Worm (Caenorhabditis elegans) whole organism, L4 larva: ENCODE results near the gene msp-31.

ENCODE experiments used
- F44E2.7 ChIP-seq: fragments of 200-800 bp; sonication (Bioruptor generic); IDR thresholded peaks from 2 replicates; pipeline ENCODE4 v2.1.2; 2022; ENCODE audit warnings: missing genetic modification characterization, missing compliant biosample characterization
- R02D3.7 ChIP-seq: fragments of 150-350 bp; sonication (generic microtip); optimal IDR thresholded peaks from 3 replicates; lab custom pipeline; 2014; ENCODE audit warnings: missing biosample characterization, missing genetic modification characterization
- Y105C5A.15 ChIP-seq: fragments of 200-800 bp; sonication (Bioruptor generic); IDR thresholded peaks from 2 replicates; pipeline ENCODE4 v1.3.6; 2022; ENCODE audit warnings: missing genetic modification characterization, missing compliant biosample characterization
- Y48G9A.11 ChIP-seq: fragments of 200-800 bp; sonication (Bioruptor generic); IDR thresholded peaks from 2 replicates; pipeline ENCODE4 v1.3.6; 2022; ENCODE audit warnings: missing genetic modification reagents, missing genetic modification characterization, missing compliant biosample characterization
- Y75B8A.6 ChIP-seq: fragments of 200-800 bp; sonication (Bioruptor generic); IDR thresholded peaks from 2 replicates; pipeline ENCODE4 v1.3.6; 2022; ENCODE audit warnings: missing genetic modification reagents, missing genetic modification characterization, missing compliant biosample characterization
- aha-1 ChIP-seq: fragments of 150-350 bp; peaks from one replicate; lab custom pipeline; 2014; ENCODE audit warnings: missing biosample characterization, missing genetic modification characterization
- aly-2 ChIP-seq: sonication (generic microtip); optimal IDR thresholded peaks from 2 replicates; lab custom pipeline; 2018; ENCODE audit warnings: missing biosample characterization, missing genetic modification characterization
- arid-1 ChIP-seq: fragments of 200-800 bp; sonication (Bioruptor generic); conservative IDR thresholded peaks from 2 replicates; pipeline ENCODE4 v1.3.6; 2022; ENCODE audit warnings: missing genetic modification reagents, missing genetic modification characterization, missing compliant biosample characterization
- attf-4 ChIP-seq: sonication (generic microtip); optimal IDR thresholded peaks from 3 replicates; lab custom pipeline; 2017; ENCODE audit warnings: missing biosample characterization, missing genetic modification characterization
- ceh-32 ChIP-seq: sonication (generic microtip); optimal IDR thresholded peaks from 2 replicates; lab custom pipeline; 2016; ENCODE audit warnings: mild to moderate bottlenecking, missing genetic modification characterization, missing compliant biosample characterization; ENCODE audit not compliant: poor library complexity
- ces-1 ChIP-seq: fragments of 150-350 bp; sonication (generic microtip); optimal IDR thresholded peaks from 4 replicates; lab custom pipeline; 2014; ENCODE audit warnings: missing biosample characterization, missing genetic modification reagents, missing genetic modification characterization
- cey-2 ChIP-seq: sonication (generic microtip); optimal IDR thresholded peaks from 3 replicates; lab custom pipeline; 2017; ENCODE audit warnings: missing genetic modification characterization, mild to moderate bottlenecking, missing compliant biosample characterization, antibody characterized with exemption, borderline replicate concordance; ENCODE audit not compliant: insufficient read depth
- daf-16 ChIP-seq, 3 experiments: sonication (generic microtip); optimal IDR thresholded peaks; 2 replicates each; lab custom pipeline; 2016 to 2017; ENCODE audit warnings: missing genetic modification characterization in 3 of 3, missing genetic modification reagents in 3 of 3, mild to moderate bottlenecking in 2 of 3, missing compliant biosample characterization in 2 of 3, missing biosample characterization in 1 of 3, moderate library complexity in 1 of 3
- daf-19 ChIP-seq: fragments of 200-800 bp; sonication (Bioruptor generic); conservative IDR thresholded peaks from 2 replicates; pipeline ENCODE4 v1.3.6; 2022; ENCODE audit warnings: missing genetic modification characterization, missing compliant biosample characterization
- daf-8 ChIP-seq: fragments of 200-800 bp; sonication (Bioruptor generic); IDR thresholded peaks from 2 replicates; pipeline ENCODE4 v1.3.6; 2022; ENCODE audit warnings: missing genetic modification characterization, missing compliant biosample characterization
- dmd-8 ChIP-seq: fragments of 200-800 bp; sonication (Bioruptor generic); IDR thresholded peaks from 2 replicates; pipeline ENCODE4 v1.3.6; 2022; ENCODE audit warnings: missing genetic modification characterization, missing compliant biosample characterization
- dpl-1 ChIP-seq: fragments of 150-350 bp; optimal IDR thresholded peaks from 2 replicates; lab custom pipeline; 2014; ENCODE audit warnings: missing biosample characterization, missing genetic modification reagents, missing genetic modification characterization
- egl-43 ChIP-seq: fragments of 200-800 bp; sonication (Bioruptor generic); IDR thresholded peaks from 2 replicates; pipeline ENCODE4 v1.3.6; 2022; ENCODE audit warnings: missing genetic modification reagents, missing genetic modification characterization, missing compliant biosample characterization
- fos-1 ChIP-seq: fragments of 150-350 bp; optimal IDR thresholded peaks from 2 replicates; lab custom pipeline; 2014; ENCODE audit warnings: missing biosample characterization, missing genetic modification characterization
- gei-8 ChIP-seq: fragments of 200-800 bp; sonication (Bioruptor generic); optimal IDR thresholded peaks from 2 replicates; lab custom pipeline; 2018; ENCODE audit warnings: mild to moderate bottlenecking, missing genetic modification characterization, missing compliant biosample characterization
- hif-1 ChIP-seq, 2 experiments: sonication (generic microtip); optimal IDR thresholded peaks; 2 replicates each; lab custom pipeline; 2016 to 2017; ENCODE audit warnings: missing compliant biosample characterization in 2 of 2, missing genetic modification characterization in 2 of 2, missing genetic modification reagents in 2 of 2, missing genotype in 2 of 2, mild to moderate bottlenecking in 1 of 2
- hlh-11 ChIP-seq: fragments of 200-800 bp; sonication (Bioruptor generic); optimal IDR thresholded peaks from 2 replicates; lab custom pipeline; 2018; ENCODE audit warnings: mild to moderate bottlenecking, missing genetic modification characterization, missing compliant biosample characterization
- hlh-30 ChIP-seq: sonication (generic microtip); optimal IDR thresholded peaks from 2 replicates; lab custom pipeline; 2017; ENCODE audit warnings: antibody characterized with exemption, mild to moderate bottlenecking, missing genetic modification characterization, missing compliant biosample characterization; ENCODE audit not compliant: insufficient read depth
- hmg-1.1 ChIP-seq: fragments of 200-800 bp; sonication (Bioruptor generic); IDR thresholded peaks from 2 replicates; pipeline ENCODE4 v1.3.6; 2022; ENCODE audit warnings: missing genetic modification reagents, missing genetic modification characterization, missing compliant biosample characterization
- jun-1 ChIP-seq: fragments of 150-350 bp; optimal IDR thresholded peaks from 2 replicates; lab custom pipeline; 2014; ENCODE audit warnings: missing biosample characterization, missing genetic modification reagents, missing genetic modification characterization
- lin-15B ChIP-seq: fragments of 150-350 bp; sonication (generic microtip); optimal IDR thresholded peaks from 3 replicates; lab custom pipeline; 2014; ENCODE audit warnings: missing biosample characterization, missing genetic modification characterization
- lin-38 ChIP-seq: fragments of 200-800 bp; sonication (Bioruptor generic); IDR thresholded peaks from 2 replicates; pipeline ENCODE4 v1.3.6; 2022; ENCODE audit warnings: missing genetic modification reagents, missing genetic modification characterization, missing compliant biosample characterization
- lir-3 ChIP-seq: sonication (generic microtip); optimal IDR thresholded peaks from 2 replicates; lab custom pipeline; 2016; ENCODE audit warnings: mild to moderate bottlenecking, missing genetic modification characterization, missing compliant biosample characterization
- mdl-1 ChIP-seq, 2 experiments: fragments of 150-350 bp in 1 of 2; sonication (generic microtip) in 1 of 2; optimal IDR thresholded peaks; 2 replicates each; lab custom pipeline; 2014 to 2017; ENCODE audit warnings: missing biosample characterization in 2 of 2, missing genetic modification characterization in 2 of 2
- mep-1 ChIP-seq: fragments of 150-350 bp; sonication (generic microtip); optimal IDR thresholded peaks from 3 replicates; lab custom pipeline; 2014; ENCODE audit warnings: missing biosample characterization, missing genetic modification characterization
- mxl-2 ChIP-seq: fragments of 200-800 bp; sonication (Bioruptor generic); conservative IDR thresholded peaks from 2 replicates; pipeline ENCODE4 v1.3.6; 2022; ENCODE audit warnings: missing genetic modification reagents, missing genetic modification characterization, missing compliant biosample characterization
- mxl-3 ChIP-seq: fragments of 200-800 bp; sonication (Bioruptor generic); optimal IDR thresholded peaks from 2 replicates; lab custom pipeline; 2018; ENCODE audit warnings: mild to moderate bottlenecking, missing genetic modification characterization, missing compliant biosample characterization
- nhr-102 ChIP-seq: sonication (generic microtip); optimal IDR thresholded peaks from 2 replicates; lab custom pipeline; 2016; ENCODE audit warnings: mild to moderate bottlenecking, missing genetic modification characterization, moderate library complexity, missing compliant biosample characterization
- nhr-111 ChIP-seq: fragments of 200-800 bp; sonication (Bioruptor generic); optimal IDR thresholded peaks from 2 replicates; lab custom pipeline; 2018; ENCODE audit warnings: mild to moderate bottlenecking, missing genetic modification characterization, missing compliant biosample characterization
- nhr-28 ChIP-seq: fragments of 150-350 bp; optimal IDR thresholded peaks from 2 replicates; lab custom pipeline; 2014; ENCODE audit warnings: missing biosample characterization, missing genetic modification characterization
- nhr-42 ChIP-seq: fragments of 200-800 bp; sonication (Bioruptor generic); IDR thresholded peaks from 2 replicates; pipeline ENCODE4 v1.3.6; 2022; ENCODE audit warnings: missing genetic modification characterization, missing compliant biosample characterization
- nhr-48 ChIP-seq: sonication (generic microtip); optimal IDR thresholded peaks from 2 replicates; lab custom pipeline; 2016; ENCODE audit warnings: mild to moderate bottlenecking, missing genetic modification characterization, missing compliant biosample characterization
- nhr-77 ChIP-seq: fragments of 150-350 bp; optimal IDR thresholded peaks from 2 replicates; lab custom pipeline; 2014; ENCODE audit warnings: missing biosample characterization, missing genetic modification characterization
- rbr-2 ChIP-seq: sonication (generic microtip); optimal IDR thresholded peaks from 2 replicates; lab custom pipeline; 2016; ENCODE audit warnings: missing genotype, missing genetic modification characterization, missing compliant biosample characterization
- skn-1 ChIP-seq: fragments of 150-350 bp; optimal IDR thresholded peaks from 2 replicates; lab custom pipeline; 2014; ENCODE audit warnings: missing biosample characterization, missing genetic modification characterization
- snpc-4 ChIP-seq: fragments of 150-350 bp; optimal IDR thresholded peaks from 2 replicates; lab custom pipeline; 2014; ENCODE audit warnings: missing biosample characterization, missing genetic modification characterization
- tag-97 ChIP-seq: fragments of 200-800 bp; sonication (Bioruptor generic); IDR thresholded peaks from 2 replicates; pipeline ENCODE4 v1.3.6; 2022; ENCODE audit warnings: missing genetic modification characterization, missing compliant biosample characterization
- tra-1 ChIP-seq: fragments of 200-800 bp; sonication (Bioruptor generic); IDR thresholded peaks from 2 replicates; pipeline ENCODE4 v1.3.6; 2022; ENCODE audit warnings: missing genetic modification reagents, missing genetic modification characterization, missing compliant biosample characterization
- unc-39 ChIP-seq: sonication (generic microtip); optimal IDR thresholded peaks from 2 replicates; lab custom pipeline; 2017; ENCODE audit warnings: missing biosample characterization, missing genetic modification characterization
- unc-62 ChIP-seq, 3 experiments: fragments of 150-350 bp in 1 of 3; sonication (generic microtip); optimal IDR thresholded peaks in 2 of 3; peaks in 1 of 3; 1 replicate in 1 of 3; 2 replicates in 2 of 3; lab custom pipeline; 2014 to 2017; ENCODE audit warnings: missing biosample characterization in 3 of 3, missing genetic modification characterization in 3 of 3, missing genetic modification reagents in 3 of 3, missing genotype in 1 of 3
- zfp-3 ChIP-seq: fragments of 200-800 bp; sonication (Bioruptor generic); conservative IDR thresholded peaks from 2 replicates; pipeline ENCODE4 v1.3.6; 2022; ENCODE audit warnings: missing genetic modification reagents, missing genetic modification characterization, missing compliant biosample characterization
- ztf-7 ChIP-seq: fragments of 150-350 bp; optimal IDR thresholded peaks from 2 replicates; lab custom pipeline; 2014; ENCODE audit warnings: missing biosample characterization, missing genetic modification characterization

msp-31 gene

ce11 chrII:4874335-4874861 is 42.0 kb downstream of the msp-31 start, which contains the start of gene F11G11.15 (continued):
- TF ChIP-seq skn-1 (tag; lab: Kevin White, UChicago) = no peak
- TF ChIP-seq attf-4 (tag; lab: Kevin White, UChicago) = no peak
- TF ChIP-seq tra-1 (GFP tag; lab: Robert Waterston, UW) = no peak
- no peak for TF ChIP-seq egl-43 (GFP tag; lab: Robert Waterston, UW)
- no peak for TF ChIP-seq zfp-3
- TF ChIP-seq nhr-102 = no peak
- no peak for TF ChIP-seq dpl-1
- no peak for TF ChIP-seq R02D3.7 (tag; lab: Kevin White, UChicago)
- no peak for TF ChIP-seq nhr-77 (tag; lab: Kevin White, UChicago)
- TF ChIP-seq daf-16 (GFP tag; optimal IDR thresholded peaks at IDR 0.05; lab: Kevin White, UChicago) = no peak
- no peak for TF ChIP-seq daf-16 (tag; optimal IDR thresholded peaks at IDR 0.05; lab: Kevin White, UChicago)
- TF ChIP-seq gei-8 = no peak
- no peak for TF ChIP-seq lin-15B (tag; lab: Kevin White, UChicago)
- TF ChIP-seq mdl-1 (tag; optimal IDR thresholded peaks at IDR 0.05; lab: Kevin White, UChicago) = peak in 1 of 2 experiments; percentile 31
- no peak for TF ChIP-seq daf-19 (GFP tag; lab: Robert Waterston, UW)
- peak; percentile 45 for TF ChIP-seq hlh-11 (tag; lab: Kevin White, UChicago)
- TF ChIP-seq aly-2 (tag; lab: Kevin White, UChicago) = no peak
- TF ChIP-seq tag-97 (GFP tag; lab: Robert Waterston, UW) = no peak
- TF ChIP-seq hif-1 (tag; optimal IDR thresholded peaks at IDR 0.05; lab: Kevin White, UChicago) = no peak
- no peak for TF ChIP-seq mxl-2 (GFP tag; lab: Robert Waterston, UW)
- no peak for TF ChIP-seq ztf-7 (tag; lab: Kevin White, UChicago)
- TF ChIP-seq dmd-8 = no peak
- TF ChIP-seq cey-2 (tag; lab: Kevin White, UChicago) = no peak
- peak; percentile 96 for TF ChIP-seq aha-1 (tag; lab: Kevin White, UChicago)
- peak; percentile 81 for TF ChIP-seq mxl-3 (GFP tag; lab: Kevin White, UChicago)
- TF ChIP-seq nhr-48 (tag; lab: Kevin White, UChicago) = peak; percentile 68
- TF ChIP-seq rbr-2 (tag; lab: Kevin White, UChicago) = no peak
- TF ChIP-seq mep-1 (tag; lab: Kevin White, UChicago) = no peak
- no peak for TF ChIP-seq ces-1 (GFP tag; lab: Kevin White, UChicago)
- TF ChIP-seq daf-8 (GFP tag; lab: Robert Waterston, UW) = no peak
- TF ChIP-seq nhr-111 (GFP tag; lab: Kevin White, UChicago) = no peak
- no peak for TF ChIP-seq Y105C5A.15 (GFP tag; lab: Robert Waterston, UW)
- TF ChIP-seq nhr-42 (GFP tag; lab: Robert Waterston, UW) = no peak
- no peak for TF ChIP-seq arid-1 (GFP tag; lab: Robert Waterston, UW)
- no peak for TF ChIP-seq fos-1
- no peak for TF ChIP-seq lin-38 (GFP tag; lab: Robert Waterston, UW)
- TF ChIP-seq F44E2.7 = no peak
- no peak for TF ChIP-seq lir-3 (tag; lab: Kevin White, UChicago)

- no peak for TF ChIP-seq Y75B8A.6 (GFP tag; lab: Robert Waterston, UW)
- no peak for TF ChIP-seq aha-1 (tag; lab: Kevin White, UChicago)
- no peak for TF ChIP-seq unc-62 (GFP tag; optimal IDR thresholded peaks at IDR 0.05 in 1 of 2; lab: Kevin White, UChicago)
- TF ChIP-seq unc-62 (tag; optimal IDR thresholded peaks at IDR 0.05; lab: Kevin White, UChicago) = no peak
- no peak for TF ChIP-seq jun-1
- no peak for TF ChIP-seq ceh-32
- TF ChIP-seq hlh-30 = no peak
- no peak for TF ChIP-seq egl-43 (GFP tag; lab: Robert Waterston, UW)
- no peak for TF ChIP-seq hmg-1.1 (GFP tag; lab: Robert Waterston, UW)
- TF ChIP-seq rbr-2 (tag; lab: Kevin White, UChicago) = no peak
- no peak for TF ChIP-seq nhr-48 (tag; lab: Kevin White, UChicago)
- TF ChIP-seq nhr-28 (tag; lab: Kevin White, UChicago) = no peak
- no peak for TF ChIP-seq lir-3 (tag; lab: Kevin White, UChicago)
- TF ChIP-seq mxl-3 (GFP tag; lab: Kevin White, UChicago) = no peak
- no peak for TF ChIP-seq zfp-3
- no peak for TF ChIP-seq unc-39 (tag; lab: Kevin White, UChicago)
- no peak for TF ChIP-seq snpc-4 (tag; lab: Kevin White, UChicago)
- no peak for TF ChIP-seq Y48G9A.11
- TF ChIP-seq mep-1 (tag; lab: Kevin White, UChicago) = no peak
- TF ChIP-seq, all 104 proteins: peak for 0
Observed at ce11 chrII:4873029-4873428, 43.3 kb downstream of the msp-31 start, which contains the start of gene col-73. Gene col-73 (minus strand): TSS chrII:4873129.
